Worm (Caenorhabditis elegans) whole organism, L1 larva: ENCODE results near the gene memb-2.
A peak's percentile ranks its signal among the peaks of the same experiment; 100 is the strongest.

ENCODE experiments used
- C34B4.2 ChIP-seq: sonication (generic microtip); optimal IDR thresholded peaks from 2 replicates; lab custom pipeline; 2017; ENCODE audit warnings: mild to moderate bottlenecking, missing genetic modification characterization, missing compliant biosample characterization
- F16B12.6 ChIP-seq: fragments of 150-350 bp; optimal IDR thresholded peaks from 2 replicates; lab custom pipeline; 2014; ENCODE audit warnings: missing biosample characterization, missing genetic modification characterization
- Y116A8C.19 ChIP-seq: sonication (generic microtip); optimal IDR thresholded peaks from 2 replicates; lab custom pipeline; 2016; ENCODE audit warnings: missing compliant biosample characterization, missing genetic modification characterization, borderline replicate concordance
- aha-1 ChIP-seq: fragments of 150-350 bp; optimal IDR thresholded peaks from 2 replicates; lab custom pipeline; 2014; ENCODE audit warnings: missing biosample characterization, missing genetic modification characterization
- alr-1 ChIP-seq: fragments of 200-800 bp; sonication (Bioruptor generic); optimal IDR thresholded peaks from 2 replicates; lab custom pipeline; 2018; ENCODE audit warnings: borderline replicate concordance, mild to moderate bottlenecking, missing genetic modification characterization, missing compliant biosample characterization
- ama-1 ChIP-seq: fragments of 150-350 bp; optimal IDR thresholded peaks from 2 replicates; lab custom pipeline; 2014
- blmp-1 ChIP-seq: fragments of 150-350 bp; optimal IDR thresholded peaks from 2 replicates; lab custom pipeline; 2014; ENCODE audit warnings: missing biosample characterization, missing genetic modification characterization
- ceh-63 ChIP-seq: fragments of 200-800 bp; sonication (Bioruptor generic); optimal IDR thresholded peaks from 2 replicates; lab custom pipeline; 2018; ENCODE audit warnings: mild to moderate bottlenecking, missing genetic modification characterization, missing compliant biosample characterization
- ceh-8 ChIP-seq: fragments of 200-800 bp; sonication (Bioruptor generic); optimal IDR thresholded peaks from 2 replicates; lab custom pipeline; 2018; ENCODE audit warnings: mild to moderate bottlenecking, missing genetic modification characterization, moderate library complexity, missing compliant biosample characterization
- ceh-82 ChIP-seq, 3 experiments: fragments of 150-350 bp in 1 of 3; sonication (generic microtip) in 2 of 3; optimal IDR thresholded peaks; 2 replicates each; lab custom pipeline; 2014 to 2017; ENCODE audit warnings: missing biosample characterization in 3 of 3, missing genetic modification characterization in 3 of 3
- ceh-88 ChIP-seq: fragments of 200-800 bp; sonication (Bioruptor generic); IDR thresholded peaks from 2 replicates; pipeline ENCODE4 v1.3.6; 2022; ENCODE audit warnings: missing genetic modification characterization, missing compliant biosample characterization
- dpl-1 ChIP-seq, 3 experiments: fragments of 150-350 bp in 2 of 3; sonication (generic microtip) in 1 of 3; optimal IDR thresholded peaks; 2 replicates each; lab custom pipeline; 2014 to 2017; ENCODE audit warnings: missing biosample characterization in 3 of 3, missing genetic modification characterization in 3 of 3, missing genetic modification reagents in 3 of 3
- dsc-1 ChIP-seq: sonication (generic microtip); optimal IDR thresholded peaks from 2 replicates; lab custom pipeline; 2016; ENCODE audit warnings: mild to moderate bottlenecking, missing genetic modification characterization, missing compliant biosample characterization
- efl-1 ChIP-seq, 4 experiments: fragments of 150-350 bp; optimal IDR thresholded peaks in 3 of 4; peaks in 1 of 4; 1 replicate in 1 of 4; 2 replicates in 3 of 4; lab custom pipeline; 2014; ENCODE audit warnings: missing biosample characterization in 2 of 4, missing genetic modification characterization in 2 of 4, missing genetic modification reagents in 2 of 4
- efl-3 ChIP-seq: fragments of 200-800 bp; sonication (Bioruptor generic); optimal IDR thresholded peaks from 2 replicates; lab custom pipeline; 2018; ENCODE audit warnings: mild to moderate bottlenecking, missing genetic modification characterization, missing compliant biosample characterization
- egl-13 ChIP-seq: sonication (generic microtip); optimal IDR thresholded peaks from 2 replicates; lab custom pipeline; 2016; ENCODE audit warnings: missing genotype, missing genetic modification reagents, missing genetic modification characterization, missing compliant biosample characterization
- egl-27 ChIP-seq, 2 experiments: fragments of 150-350 bp in 1 of 2; sonication (generic microtip); optimal IDR thresholded peaks; 3 replicates each; lab custom pipeline; 2017 to 2018; ENCODE audit warnings: missing biosample characterization in 2 of 2, missing genetic modification characterization in 2 of 2, missing genetic modification reagents in 2 of 2
- elt-3 ChIP-seq, 6 experiments: fragments of 150-350 bp in 1 of 6; sonication (generic microtip); optimal IDR thresholded peaks; 2 replicates each; lab custom pipeline; 2017 to 2018; ENCODE audit warnings: missing biosample characterization in 6 of 6, missing genetic modification characterization in 6 of 6, inconsistent platforms in 1 of 6
- fos-1 ChIP-seq: fragments of 150-350 bp; optimal IDR thresholded peaks from 2 replicates; lab custom pipeline; 2014; ENCODE audit warnings: missing biosample characterization, missing genetic modification characterization
- grh-1 ChIP-seq: fragments of 200-800 bp; sonication (Bioruptor generic); IDR thresholded peaks from 2 replicates; pipeline ENCODE4 v1.3.6; 2022; ENCODE audit warnings: missing genetic modification reagents, missing genetic modification characterization, missing compliant biosample characterization
- hlh-17 ChIP-seq: fragments of 200-800 bp; sonication (Bioruptor generic); optimal IDR thresholded peaks from 2 replicates; lab custom pipeline; 2018; ENCODE audit warnings: missing genetic modification characterization, mild to moderate bottlenecking, missing compliant biosample characterization, moderate library complexity, borderline replicate concordance
- hpl-2 ChIP-seq: fragments of 150-350 bp; optimal IDR thresholded peaks from 2 replicates; lab custom pipeline; 2014; ENCODE audit warnings: missing biosample characterization, missing genetic modification reagents, missing genetic modification characterization
- jun-1 ChIP-seq: fragments of 150-350 bp; optimal IDR thresholded peaks from 2 replicates; lab custom pipeline; 2014; ENCODE audit warnings: missing biosample characterization, missing genetic modification reagents, missing genetic modification characterization
- lin-13 ChIP-seq: fragments of 150-350 bp; optimal IDR thresholded peaks from 2 replicates; lab custom pipeline; 2014; ENCODE audit warnings: missing biosample characterization, missing genetic modification reagents, missing genetic modification characterization
- lin-35 ChIP-seq, 2 experiments: fragments of 150-350 bp; optimal IDR thresholded peaks; 2 replicates each; lab custom pipeline; 2014; ENCODE audit warnings: missing biosample characterization in 2 of 2, missing genetic modification characterization in 2 of 2, missing genetic modification reagents in 2 of 2
- lir-3 ChIP-seq: sonication (generic microtip); optimal IDR thresholded peaks from 2 replicates; lab custom pipeline; 2016; ENCODE audit warnings: mild to moderate bottlenecking, missing genetic modification characterization, moderate library complexity, missing compliant biosample characterization; ENCODE audit not compliant: poor library complexity
- lsy-2 ChIP-seq, 2 experiments: fragments of 150-350 bp; optimal IDR thresholded peaks; 2 replicates each; lab custom pipeline; 2014; ENCODE audit warnings: missing biosample characterization in 2 of 2, missing genetic modification characterization in 2 of 2
- mdl-1 ChIP-seq, 2 experiments: fragments of 150-350 bp; optimal IDR thresholded peaks; 2 replicates each; lab custom pipeline; 2014 to 2017; ENCODE audit warnings: missing biosample characterization in 2 of 2, missing genetic modification characterization in 2 of 2, inconsistent platforms in 1 of 2
- mep-1 ChIP-seq: fragments of 150-350 bp; optimal IDR thresholded peaks from 2 replicates; lab custom pipeline; 2014; ENCODE audit warnings: missing biosample characterization, missing genetic modification characterization
- nhr-20 ChIP-seq: sonication (generic microtip); optimal IDR thresholded peaks from 2 replicates; lab custom pipeline; 2016; ENCODE audit warnings: mild to moderate bottlenecking, missing genetic modification characterization, missing compliant biosample characterization
- nhr-237 ChIP-seq: fragments of 150-350 bp; optimal IDR thresholded peaks from 2 replicates; lab custom pipeline; 2014; ENCODE audit warnings: missing biosample characterization, missing genetic modification characterization
- nhr-28 ChIP-seq: fragments of 150-350 bp; optimal IDR thresholded peaks from 2 replicates; lab custom pipeline; 2014; ENCODE audit warnings: missing biosample characterization, missing genetic modification characterization
- nhr-77 ChIP-seq: fragments of 150-350 bp; optimal IDR thresholded peaks from 2 replicates; lab custom pipeline; 2014; ENCODE audit warnings: missing biosample characterization, missing genetic modification characterization
- nhr-84 ChIP-seq: sonication (generic microtip); optimal IDR thresholded peaks from 2 replicates; lab custom pipeline; 2017; ENCODE audit warnings: missing biosample characterization, missing genetic modification characterization
- nhr-90 ChIP-seq: sonication (generic microtip); optimal IDR thresholded peaks from 2 replicates; lab custom pipeline; 2016; ENCODE audit warnings: mild to moderate bottlenecking, missing genetic modification characterization, missing compliant biosample characterization; ENCODE audit not compliant: poor library complexity
- pax-3 ChIP-seq: fragments of 200-800 bp; sonication (Bioruptor generic); optimal IDR thresholded peaks from 2 replicates; lab custom pipeline; 2018; ENCODE audit warnings: mild to moderate bottlenecking, missing genetic modification characterization, moderate library complexity, missing compliant biosample characterization
- pqm-1 ChIP-seq: sonication (generic microtip); optimal IDR thresholded peaks from 3 replicates; lab custom pipeline; 2017; ENCODE audit warnings: missing biosample characterization, missing genetic modification characterization
- rnt-1 ChIP-seq: sonication (generic microtip); optimal IDR thresholded peaks from 2 replicates; lab custom pipeline; 2016; ENCODE audit warnings: mild to moderate bottlenecking, missing genetic modification characterization, moderate library complexity, missing compliant biosample characterization
- sox-4 ChIP-seq: sonication (generic microtip); optimal IDR thresholded peaks from 2 replicates; lab custom pipeline; 2016; ENCODE audit warnings: missing genetic modification characterization, missing compliant biosample characterization
- sup-37 ChIP-seq: fragments of 200-800 bp; sonication (Bioruptor generic); optimal IDR thresholded peaks from 2 replicates; lab custom pipeline; 2018; ENCODE audit warnings: mild to moderate bottlenecking, missing genetic modification characterization, missing compliant biosample characterization
- swsn-7 ChIP-seq: sonication (generic microtip); optimal IDR thresholded peaks from 2 replicates; lab custom pipeline; 2016; ENCODE audit warnings: missing genetic modification characterization, missing compliant biosample characterization
- tbx-2 ChIP-seq: sonication (generic microtip); optimal IDR thresholded peaks from 2 replicates; lab custom pipeline; 2016; ENCODE audit warnings: missing genetic modification characterization, missing compliant biosample characterization
- unc-30 ChIP-seq: sonication (generic microtip); optimal IDR thresholded peaks from 2 replicates; lab custom pipeline; 2017; ENCODE audit warnings: missing biosample characterization, missing genetic modification characterization
- unc-86 ChIP-seq: sonication (generic microtip); optimal IDR thresholded peaks from 2 replicates; lab custom pipeline; 2016; ENCODE audit warnings: missing genetic modification characterization, missing compliant biosample characterization
- unc-98 ChIP-seq: fragments of 200-800 bp; sonication (Bioruptor generic); IDR thresholded peaks from 2 replicates; pipeline ENCODE4 v1.3.6; 2022; ENCODE audit warnings: missing genetic modification characterization, missing compliant biosample characterization
- zip-4 ChIP-seq: fragments of 200-800 bp; sonication (Bioruptor generic); optimal IDR thresholded peaks from 2 replicates; lab custom pipeline; 2018; ENCODE audit warnings: mild to moderate bottlenecking, missing genetic modification characterization, moderate library complexity, missing compliant biosample characterization
- ztf-4 ChIP-seq: fragments of 150-350 bp; optimal IDR thresholded peaks from 2 replicates; lab custom pipeline; 2014; ENCODE audit warnings: missing biosample characterization, missing genetic modification characterization

The memb-2 gene

ce11 chrV:5580517-5580916 is 39.4 kb downstream of the memb-2 start (continued):
- TF ChIP-seq Y116A8C.19 (tag; lab: Kevin White, UChicago) (no peak), unc-86 (peak; percentile 27), zip-4 (peak; percentile 15), C34B4.2 (tag; lab: Kevin White, UChicago) (no peak), aha-1 (tag; lab: Kevin White, UChicago) (no peak), pax-3 (tag; lab: Kevin White, UChicago) (no peak), mep-1 (peak; percentile 58), sox-4 (no peak), nhr-90 (no peak), dpl-1 (GFP tag; optimal IDR thresholded peaks at IDR 0.05; lab: Kevin White, UChicago) (peak in 2 of 3 experiments; percentile 14 to 54), nhr-77 (peak; percentile 29), lin-13 (GFP tag; lab: Kevin White, UChicago) (peak; percentile 40), swsn-7 (tag; lab: Kevin White, UChicago) (peak; percentile 59)

DNA sequence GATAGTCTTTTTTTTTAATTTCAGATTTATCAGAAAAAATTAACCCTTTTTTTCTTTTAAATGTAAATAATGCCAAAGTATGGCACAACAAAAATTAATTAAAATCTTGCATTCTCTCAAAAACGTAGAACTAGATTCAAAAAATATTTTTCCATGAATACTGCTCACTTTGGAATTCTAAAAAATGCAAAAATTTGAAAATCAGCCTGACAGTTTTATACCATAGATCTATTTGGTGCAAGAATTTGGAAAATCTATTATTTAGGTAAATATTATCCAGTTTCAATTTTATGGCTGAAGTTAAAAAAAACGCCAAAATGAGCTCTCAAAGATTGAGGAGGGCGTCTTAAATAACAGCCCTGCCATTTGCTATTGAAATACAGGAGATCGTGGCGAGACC is 40.3 kb downstream of the memb-2 start:
- no peak for TF ChIP-seq nhr-28 (tag; lab: Kevin White, UChicago)
- no peak for TF ChIP-seq efl-1 (optimal IDR thresholded peaks at IDR 0.05; lab: Kevin White, UChicago)
- peak in 1 of 2 experiments; percentile 32 for TF ChIP-seq efl-1 (GFP tag; optimal IDR thresholded peaks at IDR 0.05 in 1 of 2; lab: Kevin White, UChicago)
- TF ChIP-seq, all 84 proteins: peak for 1

- TF ChIP-seq nhr-84 (tag; lab: Kevin White, UChicago) (no peak), aha-1 (tag; lab: Kevin White, UChicago) (no peak), Y116A8C.19 (tag; lab: Kevin White, UChicago) (no peak), ceh-88 (no peak), fos-1 (tag; lab: Kevin White, UChicago) (no peak), ceh-8 (GFP tag; lab: Kevin White, UChicago) (no peak), elt-3 (tag; optimal IDR thresholded peaks at IDR 0.05; lab: Kevin White, UChicago) (no peak), nhr-28 (tag; lab: Kevin White, UChicago) (no peak), lsy-2 (tag; optimal IDR thresholded peaks at IDR 0.05; lab: Kevin White, UChicago) (peak in 1 of 2 experiments; percentile 36), ceh-63 (GFP tag; lab: Kevin White, UChicago) (no peak), unc-98 (no peak), dpl-1 (GFP tag; optimal IDR thresholded peaks at IDR 0.05; lab: Kevin White, UChicago) (peak in 1 of 3 experiments; percentile 35), efl-3 (GFP tag; lab: Kevin White, UChicago) (no peak), nhr-20 (tag; lab: Kevin White, UChicago) (peak; percentile 53), tbx-2 (tag; lab: Kevin White, UChicago) (peak; percentile 20), efl-1 (optimal IDR thresholded peaks at IDR 0.05; lab: Kevin White, UChicago) (peak; percentile 20 to 26), efl-1 (GFP tag; optimal IDR thresholded peaks at IDR 0.05 in 1 of 2; lab: Kevin White, UChicago) (peak in 1 of 2 experiments; percentile 50), lin-13 (GFP tag; lab: Kevin White, UChicago) (no peak), jun-1 (tag; lab: Kevin White, UChicago) (peak; percentile 41), grh-1 (GFP tag; lab: Robert Waterston, UW) (no peak), egl-27 (tag; optimal IDR thresholded peaks at IDR 0.05; lab: Kevin White, UChicago) (no peak), lir-3 (no peak), lin-35 (GFP tag; optimal IDR thresholded peaks at IDR 0.05; lab: Kevin White, UChicago) (peak in 1 of 2 experiments; percentile 67), nhr-90 (peak; percentile 55), ama-1 (no peak), blmp-1 (tag; lab: Kevin White, UChicago) (no peak), unc-30 (tag; lab: Kevin White, UChicago) (no peak), swsn-7 (tag; lab: Kevin White, UChicago) (peak; percentile 7), ceh-82 (tag; optimal IDR thresholded peaks at IDR 0.05; lab: Kevin White, UChicago) (peak in 1 of 3 experiments; percentile 39), alr-1 (no peak), sup-37 (GFP tag; lab: Kevin White, UChicago) (no peak), pqm-1 (tag; lab: Kevin White, UChicago) (peak; percentile 63), mdl-1 (tag; optimal IDR thresholded peaks at IDR 0.05; lab: Kevin White, UChicago) (peak in 1 of 2 experiments; percentile 30), dsc-1 (tag; lab: Kevin White, UChicago) (no peak), egl-13 (no peak), ztf-4 (no peak), rnt-1 (tag; lab: Kevin White, UChicago) (peak; percentile 14), F16B12.6 (tag; lab: Kevin White, UChicago) (no peak), hpl-2 (GFP tag; lab: Kevin White, UChicago) (peak; percentile 54), nhr-237 (tag; lab: Kevin White, UChicago) (no peak), hlh-17 (GFP tag; lab: Kevin White, UChicago) (no peak)
These were observed 43.9 kb downstream of the memb-2 start for ce11 chrV:5576008-5576407.
